Worm (Caenorhabditis elegans): ENCODE measurements around the gene ZC513.14.

ZC513.14 gene

DNA sequence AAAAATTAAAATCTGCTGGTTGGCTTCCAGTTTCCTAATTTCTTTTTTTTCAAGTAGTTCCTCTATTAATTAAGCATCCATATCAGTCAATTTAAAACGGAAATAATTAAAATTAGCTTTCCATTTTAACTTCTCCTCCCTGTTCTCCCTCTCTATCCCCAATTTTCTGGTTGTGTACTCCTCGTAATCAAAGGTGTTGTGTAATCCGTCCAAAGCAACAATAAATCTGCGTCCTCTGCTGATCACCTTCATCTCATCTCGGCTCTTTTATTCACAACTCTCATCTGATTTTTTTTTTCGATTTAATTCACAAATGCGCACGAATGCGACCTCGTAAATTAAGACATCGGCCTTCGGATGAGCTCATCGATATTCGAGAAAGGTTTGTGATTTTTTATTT lies 40.0 kb downstream of the ZC513.14 start, which contains the start of gene Y97E10AR.2:
Gene Y97E10AR.2 (plus strand): TSS at position 301 of the 400 bp plus-strand sequence.
- TF ChIP-seq dao-5 (tag; optimal IDR thresholded peaks at IDR 0.05) (no peak), W03F9.2 (tag; optimal IDR thresholded peaks at IDR 0.05) (no peak), him-1 (tag; optimal IDR thresholded peaks at IDR 0.05) (no peak)

DNA sequence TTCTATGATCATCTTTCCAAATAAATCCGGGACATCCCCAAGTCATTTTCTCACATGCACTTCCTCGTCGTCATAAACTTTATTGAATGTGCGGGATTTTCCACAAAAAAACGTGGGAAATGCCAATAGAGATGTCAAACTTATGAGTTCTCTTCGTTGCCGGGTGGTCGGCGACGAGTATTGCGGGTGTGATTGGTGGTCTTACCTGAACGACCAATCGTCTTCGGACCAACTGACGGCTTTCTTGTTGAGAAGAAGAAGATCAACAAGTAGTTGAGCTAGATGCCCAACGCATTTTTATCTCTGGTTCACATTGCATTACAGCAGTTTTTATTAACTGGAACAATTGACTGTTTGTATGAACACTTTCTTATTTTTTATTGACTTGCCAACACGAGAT lies 40.7 kb downstream of the ZC513.14 start:
- TF ChIP-seq W03F9.2 (tag; optimal IDR thresholded peaks at IDR 0.05) (no peak), dao-5 (tag; optimal IDR thresholded peaks at IDR 0.05) (no peak), him-1 (tag; optimal IDR thresholded peaks at IDR 0.05) (no peak)

DNA sequence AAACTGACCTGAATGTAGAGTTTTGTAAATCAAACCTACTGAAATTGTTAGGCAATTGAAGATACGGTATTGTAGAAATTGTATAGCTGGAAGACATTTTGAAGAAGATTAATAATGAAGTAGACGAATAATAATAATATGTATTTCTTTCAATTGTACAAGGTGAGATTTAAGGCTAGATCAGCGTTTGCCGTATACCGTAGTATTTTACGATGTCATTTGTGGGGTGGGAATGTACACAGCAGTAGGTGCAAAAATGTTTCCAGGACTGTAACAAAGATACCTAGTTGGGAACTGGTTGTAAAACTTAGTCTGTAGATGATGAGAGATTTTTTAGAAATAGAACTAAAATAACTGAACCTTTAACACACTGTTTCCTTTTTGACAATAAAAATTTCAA lies 41.3 kb downstream of the ZC513.14 start, which contains the start of gene ceh-76:
Gene ceh-76 (minus strand): TSS at position 101 of the 400 bp plus-strand sequence.
- TF ChIP-seq dao-5 (tag; optimal IDR thresholded peaks at IDR 0.05) (no peak), him-1 (tag; optimal IDR thresholded peaks at IDR 0.05) (no peak), W03F9.2 (tag; optimal IDR thresholded peaks at IDR 0.05) (no peak)

DNA sequence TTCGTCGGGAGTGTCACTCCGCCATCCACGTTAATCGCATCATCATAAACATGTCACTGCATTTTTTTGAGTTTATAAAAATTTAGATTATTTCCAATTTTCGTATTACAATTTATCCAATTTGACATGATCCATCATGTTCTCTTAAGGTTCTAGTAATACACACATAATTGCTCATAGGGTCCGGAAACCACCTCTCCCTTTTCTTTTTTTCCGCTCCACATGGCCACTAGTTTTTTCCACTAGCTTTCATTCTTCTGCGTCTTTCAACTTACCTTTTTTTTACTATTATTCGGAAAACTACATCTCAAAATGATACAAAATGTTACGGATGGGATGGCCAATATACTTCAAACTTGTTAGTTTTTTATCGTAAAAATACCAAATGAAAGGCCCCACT lies 50.0 kb downstream of the ZC513.14 start, which contains the start of gene Y97E10AL.1:
Gene Y97E10AL.1 (plus strand): TSS at position 301 of the 400 bp plus-strand sequence.
- TF ChIP-seq dao-5 (tag; optimal IDR thresholded peaks at IDR 0.05) (no peak), W03F9.2 (tag; optimal IDR thresholded peaks at IDR 0.05) (no peak), him-1 (tag; optimal IDR thresholded peaks at IDR 0.05) (no peak)
